Worm (Caenorhabditis elegans) whole organism, L1 larva: ENCODE data around the gene B0416.10.

ENCODE experiments used
- aha-1 ChIP-seq: fragments of 150-350 bp; optimal IDR thresholded peaks from 2 replicates; lab custom pipeline; 2014; ENCODE audit warnings: missing biosample characterization, missing genetic modification characterization
- aly-2 ChIP-seq: fragments of 150-350 bp; optimal IDR thresholded peaks from 2 replicates; lab custom pipeline; 2014; ENCODE audit warnings: missing biosample characterization, missing genetic modification characterization
- ama-1 ChIP-seq: fragments of 150-350 bp; optimal IDR thresholded peaks from 2 replicates; lab custom pipeline; 2014
- ceh-63 ChIP-seq: fragments of 200-800 bp; sonication (Bioruptor generic); optimal IDR thresholded peaks from 2 replicates; lab custom pipeline; 2018; ENCODE audit warnings: mild to moderate bottlenecking, missing genetic modification characterization, missing compliant biosample characterization
- ceh-8 ChIP-seq: fragments of 200-800 bp; sonication (Bioruptor generic); optimal IDR thresholded peaks from 2 replicates; lab custom pipeline; 2018; ENCODE audit warnings: mild to moderate bottlenecking, missing genetic modification characterization, moderate library complexity, missing compliant biosample characterization
- ceh-90 ChIP-seq: sonication (generic microtip); optimal IDR thresholded peaks from 2 replicates; lab custom pipeline; 2016; ENCODE audit warnings: missing genetic modification characterization, missing compliant biosample characterization
- efl-1 ChIP-seq, 4 experiments: fragments of 150-350 bp; optimal IDR thresholded peaks in 3 of 4; peaks in 1 of 4; 1 replicate in 1 of 4; 2 replicates in 3 of 4; lab custom pipeline; 2014; ENCODE audit warnings: missing biosample characterization in 2 of 4, missing genetic modification characterization in 2 of 4, missing genetic modification reagents in 2 of 4
- elt-2 ChIP-seq: sonication (generic microtip); optimal IDR thresholded peaks from 2 replicates; lab custom pipeline; 2016; ENCODE audit warnings: missing genetic modification characterization, mild to moderate bottlenecking, inconsistent platforms, missing compliant biosample characterization, missing genetic modification reagents
- ets-5 ChIP-seq: fragments of 200-800 bp; sonication (Bioruptor generic); IDR thresholded peaks from 2 replicates; pipeline ENCODE4 v1.3.6; 2022; ENCODE audit warnings: missing genetic modification characterization, missing compliant biosample characterization
- fkh-10 ChIP-seq: sonication (generic microtip); optimal IDR thresholded peaks from 2 replicates; lab custom pipeline; 2017; ENCODE audit warnings: missing biosample characterization, missing genetic modification reagents, missing genetic modification characterization
- fos-1 ChIP-seq: fragments of 150-350 bp; optimal IDR thresholded peaks from 2 replicates; lab custom pipeline; 2014; ENCODE audit warnings: missing biosample characterization, missing genetic modification characterization
- grh-1 ChIP-seq: fragments of 200-800 bp; sonication (Bioruptor generic); IDR thresholded peaks from 2 replicates; pipeline ENCODE4 v1.3.6; 2022; ENCODE audit warnings: missing genetic modification reagents, missing genetic modification characterization, missing compliant biosample characterization
- hlh-17 ChIP-seq: fragments of 200-800 bp; sonication (Bioruptor generic); optimal IDR thresholded peaks from 2 replicates; lab custom pipeline; 2018; ENCODE audit warnings: missing genetic modification characterization, mild to moderate bottlenecking, missing compliant biosample characterization, moderate library complexity, borderline replicate concordance
- hpl-2 ChIP-seq: fragments of 150-350 bp; optimal IDR thresholded peaks from 2 replicates; lab custom pipeline; 2014; ENCODE audit warnings: missing biosample characterization, missing genetic modification reagents, missing genetic modification characterization
- jun-1 ChIP-seq: fragments of 150-350 bp; optimal IDR thresholded peaks from 2 replicates; lab custom pipeline; 2014; ENCODE audit warnings: missing biosample characterization, missing genetic modification reagents, missing genetic modification characterization
- lin-13 ChIP-seq: fragments of 150-350 bp; optimal IDR thresholded peaks from 2 replicates; lab custom pipeline; 2014; ENCODE audit warnings: missing biosample characterization, missing genetic modification reagents, missing genetic modification characterization
- lin-15B ChIP-seq: fragments of 150-350 bp; sonication (generic microtip); optimal IDR thresholded peaks from 3 replicates; lab custom pipeline; 2014; ENCODE audit warnings: missing biosample characterization, missing genetic modification characterization
- lin-35 ChIP-seq, 2 experiments: fragments of 150-350 bp; optimal IDR thresholded peaks; 2 replicates each; lab custom pipeline; 2014; ENCODE audit warnings: missing biosample characterization in 2 of 2, missing genetic modification characterization in 2 of 2, missing genetic modification reagents in 2 of 2
- lir-3 ChIP-seq: sonication (generic microtip); optimal IDR thresholded peaks from 2 replicates; lab custom pipeline; 2016; ENCODE audit warnings: mild to moderate bottlenecking, missing genetic modification characterization, moderate library complexity, missing compliant biosample characterization; ENCODE audit not compliant: poor library complexity
- lsy-2 ChIP-seq, 2 experiments: fragments of 150-350 bp; optimal IDR thresholded peaks; 2 replicates each; lab custom pipeline; 2014; ENCODE audit warnings: missing biosample characterization in 2 of 2, missing genetic modification characterization in 2 of 2
- nhr-20 ChIP-seq: sonication (generic microtip); optimal IDR thresholded peaks from 2 replicates; lab custom pipeline; 2016; ENCODE audit warnings: mild to moderate bottlenecking, missing genetic modification characterization, missing compliant biosample characterization
- nhr-71 ChIP-seq: sonication (generic microtip); optimal IDR thresholded peaks from 2 replicates; lab custom pipeline; 2016; ENCODE audit warnings: mild to moderate bottlenecking, missing genetic modification characterization, moderate library complexity, missing compliant biosample characterization
- nhr-77 ChIP-seq: fragments of 150-350 bp; optimal IDR thresholded peaks from 2 replicates; lab custom pipeline; 2014; ENCODE audit warnings: missing biosample characterization, missing genetic modification characterization
- pax-3 ChIP-seq: fragments of 200-800 bp; sonication (Bioruptor generic); optimal IDR thresholded peaks from 2 replicates; lab custom pipeline; 2018; ENCODE audit warnings: mild to moderate bottlenecking, missing genetic modification characterization, moderate library complexity, missing compliant biosample characterization
- rnt-1 ChIP-seq: sonication (generic microtip); optimal IDR thresholded peaks from 2 replicates; lab custom pipeline; 2016; ENCODE audit warnings: mild to moderate bottlenecking, missing genetic modification characterization, moderate library complexity, missing compliant biosample characterization
- skn-1 ChIP-seq: fragments of 150-350 bp; optimal IDR thresholded peaks from 2 replicates; lab custom pipeline; 2014; ENCODE audit warnings: missing biosample characterization, missing genetic modification characterization
- snpc-4 ChIP-seq: fragments of 150-350 bp; optimal IDR thresholded peaks from 2 replicates; lab custom pipeline; 2014; ENCODE audit warnings: missing biosample characterization, missing genetic modification characterization
- snu-23 ChIP-seq: sonication (generic microtip); optimal IDR thresholded peaks from 2 replicates; lab custom pipeline; 2016; ENCODE audit warnings: missing genetic modification characterization, missing compliant biosample characterization
- sup-37 ChIP-seq: fragments of 200-800 bp; sonication (Bioruptor generic); optimal IDR thresholded peaks from 2 replicates; lab custom pipeline; 2018; ENCODE audit warnings: mild to moderate bottlenecking, missing genetic modification characterization, missing compliant biosample characterization
- tbx-2 ChIP-seq: sonication (generic microtip); optimal IDR thresholded peaks from 2 replicates; lab custom pipeline; 2016; ENCODE audit warnings: missing genetic modification characterization, missing compliant biosample characterization
- unc-130 ChIP-seq: fragments of 150-350 bp; optimal IDR thresholded peaks from 2 replicates; lab custom pipeline; 2017; ENCODE audit warnings: missing biosample characterization, missing genetic modification characterization, inconsistent platforms
- unc-30 ChIP-seq: sonication (generic microtip); optimal IDR thresholded peaks from 2 replicates; lab custom pipeline; 2017; ENCODE audit warnings: missing biosample characterization, missing genetic modification characterization
- unc-62 ChIP-seq: fragments of 150-350 bp; optimal IDR thresholded peaks from 2 replicates; lab custom pipeline; 2014; ENCODE audit warnings: missing biosample characterization, missing genetic modification reagents, missing genetic modification characterization
- unc-98 ChIP-seq: fragments of 200-800 bp; sonication (Bioruptor generic); IDR thresholded peaks from 2 replicates; pipeline ENCODE4 v1.3.6; 2022; ENCODE audit warnings: missing genetic modification characterization, missing compliant biosample characterization
- zag-1 ChIP-seq: fragments of 150-350 bp; optimal IDR thresholded peaks from 2 replicates; lab custom pipeline; 2014; ENCODE audit warnings: missing biosample characterization, missing genetic modification characterization
- zip-4 ChIP-seq: fragments of 200-800 bp; sonication (Bioruptor generic); optimal IDR thresholded peaks from 2 replicates; lab custom pipeline; 2018; ENCODE audit warnings: mild to moderate bottlenecking, missing genetic modification characterization, moderate library complexity, missing compliant biosample characterization

Gene B0416.10

DNA sequence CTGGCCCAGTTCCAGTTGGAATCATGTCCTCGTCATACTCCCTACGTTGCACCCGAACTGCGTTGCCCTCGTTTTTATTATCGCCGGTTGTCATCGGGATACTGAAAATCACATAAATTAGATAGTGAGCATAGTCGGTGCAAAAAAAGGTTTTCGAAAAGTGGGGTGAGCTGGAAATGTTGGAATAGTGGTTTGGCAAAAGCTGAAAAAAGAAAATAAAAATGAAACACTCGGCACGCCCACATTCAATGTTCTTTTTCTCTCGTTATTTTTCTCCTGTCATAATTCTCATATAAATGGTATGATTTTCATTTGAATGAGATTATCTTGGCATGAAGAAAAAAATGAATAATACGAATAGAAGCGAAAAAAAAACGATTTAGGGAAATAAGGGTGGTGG, 10.2 kb downstream of the B0416.10 start, which contains the start of gene F18G5.6:
F18G5.6 (minus strand) TSS at position 101 of the 400 bp plus-strand sequence.
- no peak for TF ChIP-seq fos-1
- no peak for TF ChIP-seq nhr-71 (tag; lab: Kevin White, UChicago)
- no peak for TF ChIP-seq lsy-2 (tag; optimal IDR thresholded peaks at IDR 0.05; lab: Kevin White, UChicago)
- no peak for TF ChIP-seq unc-130 (tag; lab: Kevin White, UChicago)
- TF ChIP-seq skn-1 (tag; lab: Kevin White, UChicago): no peak
- no peak for TF ChIP-seq unc-30 (tag; lab: Kevin White, UChicago)
- no peak for TF ChIP-seq pax-3 (tag; lab: Kevin White, UChicago)
- TF ChIP-seq hlh-17 (GFP tag; lab: Kevin White, UChicago): no peak
- TF ChIP-seq jun-1 (tag; lab: Kevin White, UChicago): no peak
- no peak for TF ChIP-seq ets-5 (GFP tag; lab: Robert Waterston, UW)
- TF ChIP-seq unc-98: no peak
- no peak for TF ChIP-seq snu-23 (GFP tag; lab: Kevin White, UChicago)
- TF ChIP-seq tbx-2 (tag; lab: Kevin White, UChicago): no peak
- no peak for TF ChIP-seq efl-1 (optimal IDR thresholded peaks at IDR 0.05; lab: Kevin White, UChicago)
- no peak for TF ChIP-seq efl-1 (GFP tag; optimal IDR thresholded peaks at IDR 0.05 in 1 of 2; lab: Kevin White, UChicago)
- TF ChIP-seq rnt-1 (tag; lab: Kevin White, UChicago): no peak
- TF ChIP-seq zag-1: no peak
- TF ChIP-seq snpc-4: no peak
- no peak for TF ChIP-seq nhr-77 (tag; lab: Kevin White, UChicago)

DNA sequence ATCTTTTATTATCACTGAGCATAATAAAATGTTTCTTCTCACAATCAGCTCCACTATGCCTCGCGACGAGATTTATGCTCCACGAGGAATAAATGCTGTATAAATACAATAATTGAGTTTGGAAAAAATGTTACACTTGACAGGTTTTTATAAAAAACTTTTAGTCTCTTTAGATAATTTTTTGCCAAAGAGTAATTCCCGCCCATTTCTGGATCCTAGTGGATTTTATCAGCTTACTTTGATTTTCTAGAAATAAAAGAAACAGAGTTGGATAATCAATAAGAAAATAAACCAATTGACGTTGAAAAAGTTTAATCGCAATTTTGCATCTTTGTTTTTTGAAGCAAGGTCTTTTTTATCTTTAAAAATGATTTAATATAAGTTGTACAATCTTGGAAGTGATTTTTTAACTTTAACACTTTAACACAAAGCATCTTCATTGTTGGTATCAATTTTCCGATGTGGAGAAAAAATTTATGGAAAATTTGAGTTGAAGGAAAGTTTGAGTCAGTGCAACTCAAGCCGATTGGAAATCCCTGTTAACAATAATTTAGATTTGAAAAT, 12.8 kb downstream of the B0416.10 start:
- TF ChIP-seq elt-2 (tag; lab: Kevin White, UChicago): peak; percentile 60
- TF ChIP-seq ama-1 (lab: Kevin White, UChicago): peak; percentile 61
- TF ChIP-seq nhr-77 (tag; lab: Kevin White, UChicago): no peak

DNA sequence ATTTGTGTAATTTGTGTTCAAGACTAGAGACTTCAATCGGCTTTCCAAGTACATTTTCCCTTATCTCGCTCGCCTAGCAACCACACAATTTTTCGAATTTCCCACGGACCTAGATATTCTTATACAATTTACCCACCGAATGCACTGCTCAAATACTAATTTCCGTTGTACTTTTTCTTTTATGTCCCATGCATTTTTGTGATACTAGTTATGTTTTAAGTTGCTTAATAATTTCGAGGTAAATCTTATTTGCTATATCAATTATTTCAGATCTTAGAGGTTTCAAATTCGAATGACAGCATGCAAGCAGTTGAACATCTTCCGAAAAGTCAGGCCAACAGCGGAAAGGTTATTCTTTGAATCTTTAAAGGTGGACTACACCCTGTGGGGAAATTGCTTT, 14.9 kb downstream of the B0416.10 start, which contains the start of gene F18G5.1:
F18G5.1 (plus strand) TSS at position 301 of the 400 bp plus-strand sequence.
- TF ChIP-seq unc-62 (GFP tag; lab: Kevin White, UChicago): no peak
- TF ChIP-seq hpl-2 (GFP tag; lab: Kevin White, UChicago): no peak
- TF ChIP-seq lir-3 (tag; lab: Kevin White, UChicago): no peak
- TF ChIP-seq lin-35 (GFP tag; optimal IDR thresholded peaks at IDR 0.05; lab: Kevin White, UChicago): no peak
- no peak for TF ChIP-seq rnt-1 (tag; lab: Kevin White, UChicago)
- TF ChIP-seq aly-2: no peak

DNA sequence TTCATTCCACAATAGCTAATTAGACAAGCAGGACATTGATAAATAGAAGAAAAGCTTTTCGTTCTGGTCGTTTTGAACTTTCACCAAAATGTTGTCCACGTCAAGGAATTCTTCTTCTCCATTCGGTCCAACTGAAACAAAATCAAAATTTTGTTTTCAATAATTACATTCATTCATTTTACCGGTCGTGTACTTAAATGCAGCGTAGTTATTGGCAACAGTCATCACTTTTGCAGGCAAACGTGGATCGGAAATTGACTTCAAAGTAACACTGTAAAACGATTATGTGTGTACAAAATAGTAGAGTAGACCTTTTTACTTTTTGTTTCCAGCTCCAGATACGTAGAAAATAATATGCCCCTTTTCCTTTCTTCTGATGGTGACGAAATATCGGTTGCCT, 18.5 kb downstream of the B0416.10 start:
- TF ChIP-seq rnt-1 (tag; lab: Kevin White, UChicago) (no peak), unc-130 (tag; lab: Kevin White, UChicago) (no peak), lsy-2 (tag; optimal IDR thresholded peaks at IDR 0.05; lab: Kevin White, UChicago) (no peak), sup-37 (GFP tag; lab: Kevin White, UChicago) (no peak), snpc-4 (no peak), nhr-77 (tag; lab: Kevin White, UChicago) (no peak), ceh-8 (GFP tag; lab: Kevin White, UChicago) (no peak), aha-1 (tag; lab: Kevin White, UChicago) (no peak), ceh-63 (GFP tag; lab: Kevin White, UChicago) (no peak), ceh-90 (tag; lab: Kevin White, UChicago) (no peak), zip-4 (GFP tag; lab: Kevin White, UChicago) (no peak), lin-13 (no peak), unc-62 (GFP tag; lab: Kevin White, UChicago) (no peak), grh-1 (no peak), skn-1 (tag; lab: Kevin White, UChicago) (no peak), fkh-10 (GFP tag; lab: Kevin White, UChicago) (no peak), ama-1 (lab: Kevin White, UChicago) (no peak), nhr-20 (tag; lab: Kevin White, UChicago) (no peak), lin-15B (tag; lab: Kevin White, UChicago) (no peak)
